Worm (Caenorhabditis elegans) whole organism, L3 larva: ENCODE data around the gene lec-2.

ENCODE experiments used
- elt-1 ChIP-seq: fragments of 150-350 bp; optimal IDR thresholded peaks from 2 replicates; lab custom pipeline; 2014; ENCODE audit warnings: missing biosample characterization, missing genetic modification characterization
- mdl-1 ChIP-seq: fragments of 150-350 bp; optimal IDR thresholded peaks from 2 replicates; lab custom pipeline; 2014; ENCODE audit warnings: missing biosample characterization, missing genetic modification characterization
- nhr-28 ChIP-seq: fragments of 150-350 bp; optimal IDR thresholded peaks from 2 replicates; lab custom pipeline; 2014; ENCODE audit warnings: missing biosample characterization, missing genetic modification characterization
- skn-1 ChIP-seq: fragments of 150-350 bp; optimal IDR thresholded peaks from 2 replicates; lab custom pipeline; 2014; ENCODE audit warnings: missing biosample characterization, missing genetic modification characterization
- zag-1 ChIP-seq: fragments of 150-350 bp; optimal IDR thresholded peaks from 2 replicates; lab custom pipeline; 2014; ENCODE audit warnings: missing biosample characterization, missing genetic modification characterization

DNA sequence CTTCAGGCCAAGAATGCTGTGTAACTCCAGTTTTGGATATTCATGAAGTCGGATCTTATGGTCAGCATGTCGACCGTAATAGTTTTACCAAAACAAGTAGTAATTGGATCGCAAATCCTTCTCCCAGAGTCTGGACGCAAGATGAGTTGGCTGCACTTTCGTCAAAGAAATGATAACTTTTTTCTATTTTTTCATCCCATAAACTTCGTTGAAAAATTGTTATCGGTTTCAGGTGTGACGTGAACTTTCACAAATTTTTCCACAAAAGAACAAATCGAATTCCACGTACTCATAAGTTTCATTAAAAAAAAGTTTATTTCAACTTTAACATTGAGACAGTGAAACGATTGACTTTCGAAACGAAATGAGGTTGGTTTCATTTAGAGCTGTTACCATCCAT, 8.1 kb downstream of the lec-2 start, which contains the start of gene ZK892.5:
- no peak for TF ChIP-seq skn-1 (tag; lab: Kevin White, UChicago)
- no peak for TF ChIP-seq zag-1
- TF ChIP-seq mdl-1 (tag; lab: Kevin White, UChicago): no peak
- TF ChIP-seq nhr-28 (tag; lab: Kevin White, UChicago): no peak
- no peak for TF ChIP-seq elt-1
